Worm (Caenorhabditis elegans): Measurements from ENCODE around the gene pssy-2.

- no peak for TF ChIP-seq W03F9.2 (tag; optimal IDR thresholded peaks at IDR 0.05)
- TF ChIP-seq him-1 (tag; optimal IDR thresholded peaks at IDR 0.05), result no peak
These were observed 5.1 kb downstream of the pssy-2 start, which contains the start of gene T27E9.6 for ce11 chrIII:13476682-13477081.

Data from whole organism, L4/young adult.